Worm (Caenorhabditis elegans) whole organism, L1 larva: ENCODE data around the gene ceh-53.

Experiments used
- C04F5.9 ChIP-seq: sonication (generic microtip); optimal IDR thresholded peaks from 2 replicates; lab custom pipeline; 2016; ENCODE audit warnings: missing genetic modification characterization, missing compliant biosample characterization
- C16A3.4 ChIP-seq: fragments of 150-350 bp; optimal IDR thresholded peaks from 2 replicates; lab custom pipeline; 2014; ENCODE audit warnings: missing biosample characterization, missing genetic modification characterization
- alr-1 ChIP-seq: fragments of 200-800 bp; sonication (Bioruptor generic); optimal IDR thresholded peaks from 2 replicates; lab custom pipeline; 2018; ENCODE audit warnings: borderline replicate concordance, mild to moderate bottlenecking, missing genetic modification characterization, missing compliant biosample characterization
- aly-2 ChIP-seq: fragments of 150-350 bp; optimal IDR thresholded peaks from 2 replicates; lab custom pipeline; 2014; ENCODE audit warnings: missing biosample characterization, missing genetic modification characterization
- blmp-1 ChIP-seq: fragments of 150-350 bp; optimal IDR thresholded peaks from 2 replicates; lab custom pipeline; 2014; ENCODE audit warnings: missing biosample characterization, missing genetic modification characterization
- ceh-63 ChIP-seq: fragments of 200-800 bp; sonication (Bioruptor generic); optimal IDR thresholded peaks from 2 replicates; lab custom pipeline; 2018; ENCODE audit warnings: mild to moderate bottlenecking, missing genetic modification characterization, missing compliant biosample characterization
- ceh-8 ChIP-seq: fragments of 200-800 bp; sonication (Bioruptor generic); optimal IDR thresholded peaks from 2 replicates; lab custom pipeline; 2018; ENCODE audit warnings: mild to moderate bottlenecking, missing genetic modification characterization, moderate library complexity, missing compliant biosample characterization
- ceh-82 ChIP-seq, 3 experiments: fragments of 150-350 bp in 1 of 3; sonication (generic microtip) in 2 of 3; optimal IDR thresholded peaks; 2 replicates each; lab custom pipeline; 2014 to 2017; ENCODE audit warnings: missing biosample characterization in 3 of 3, missing genetic modification characterization in 3 of 3
- ceh-88 ChIP-seq: fragments of 200-800 bp; sonication (Bioruptor generic); IDR thresholded peaks from 2 replicates; pipeline ENCODE4 v1.3.6; 2022; ENCODE audit warnings: missing genetic modification characterization, missing compliant biosample characterization
- ceh-90 ChIP-seq: sonication (generic microtip); optimal IDR thresholded peaks from 2 replicates; lab custom pipeline; 2016; ENCODE audit warnings: missing genetic modification characterization, missing compliant biosample characterization
- dpl-1 ChIP-seq, 3 experiments: fragments of 150-350 bp in 2 of 3; sonication (generic microtip) in 1 of 3; optimal IDR thresholded peaks; 2 replicates each; lab custom pipeline; 2014 to 2017; ENCODE audit warnings: missing biosample characterization in 3 of 3, missing genetic modification characterization in 3 of 3, missing genetic modification reagents in 3 of 3
- dsc-1 ChIP-seq: sonication (generic microtip); optimal IDR thresholded peaks from 2 replicates; lab custom pipeline; 2016; ENCODE audit warnings: mild to moderate bottlenecking, missing genetic modification characterization, missing compliant biosample characterization
- efl-1 ChIP-seq, 4 experiments: fragments of 150-350 bp; optimal IDR thresholded peaks in 3 of 4; peaks in 1 of 4; 1 replicate in 1 of 4; 2 replicates in 3 of 4; lab custom pipeline; 2014; ENCODE audit warnings: missing biosample characterization in 2 of 4, missing genetic modification characterization in 2 of 4, missing genetic modification reagents in 2 of 4
- efl-3 ChIP-seq: fragments of 200-800 bp; sonication (Bioruptor generic); optimal IDR thresholded peaks from 2 replicates; lab custom pipeline; 2018; ENCODE audit warnings: mild to moderate bottlenecking, missing genetic modification characterization, missing compliant biosample characterization
- egl-13 ChIP-seq: sonication (generic microtip); optimal IDR thresholded peaks from 2 replicates; lab custom pipeline; 2016; ENCODE audit warnings: missing genotype, missing genetic modification reagents, missing genetic modification characterization, missing compliant biosample characterization
- elt-2 ChIP-seq: sonication (generic microtip); optimal IDR thresholded peaks from 2 replicates; lab custom pipeline; 2016; ENCODE audit warnings: missing genetic modification characterization, mild to moderate bottlenecking, inconsistent platforms, missing compliant biosample characterization, missing genetic modification reagents
- fkh-4 ChIP-seq: sonication (generic microtip); optimal IDR thresholded peaks from 2 replicates; lab custom pipeline; 2016; ENCODE audit warnings: missing compliant biosample characterization, missing genetic modification characterization, borderline replicate concordance
- fkh-8 ChIP-seq: sonication (generic microtip); optimal IDR thresholded peaks from 2 replicates; lab custom pipeline; 2016; ENCODE audit warnings: mild to moderate bottlenecking, missing genetic modification characterization, missing compliant biosample characterization
- fos-1 ChIP-seq: fragments of 150-350 bp; optimal IDR thresholded peaks from 2 replicates; lab custom pipeline; 2014; ENCODE audit warnings: missing biosample characterization, missing genetic modification characterization
- hlh-17 ChIP-seq: fragments of 200-800 bp; sonication (Bioruptor generic); optimal IDR thresholded peaks from 2 replicates; lab custom pipeline; 2018; ENCODE audit warnings: missing genetic modification characterization, mild to moderate bottlenecking, missing compliant biosample characterization, moderate library complexity, borderline replicate concordance
- irx-1 ChIP-seq: sonication (generic microtip); optimal IDR thresholded peaks from 2 replicates; lab custom pipeline; 2016; ENCODE audit warnings: missing genetic modification characterization, missing compliant biosample characterization
- jun-1 ChIP-seq: fragments of 150-350 bp; optimal IDR thresholded peaks from 2 replicates; lab custom pipeline; 2014; ENCODE audit warnings: missing biosample characterization, missing genetic modification reagents, missing genetic modification characterization
- lin-13 ChIP-seq: fragments of 150-350 bp; optimal IDR thresholded peaks from 2 replicates; lab custom pipeline; 2014; ENCODE audit warnings: missing biosample characterization, missing genetic modification reagents, missing genetic modification characterization
- lin-35 ChIP-seq, 2 experiments: fragments of 150-350 bp; optimal IDR thresholded peaks; 2 replicates each; lab custom pipeline; 2014; ENCODE audit warnings: missing biosample characterization in 2 of 2, missing genetic modification characterization in 2 of 2, missing genetic modification reagents in 2 of 2
- lin-39 ChIP-seq: fragments of 150-350 bp; optimal IDR thresholded peaks from 2 replicates; lab custom pipeline; 2014; ENCODE audit warnings: missing biosample characterization, missing genetic modification reagents, missing genetic modification characterization
- lir-3 ChIP-seq: sonication (generic microtip); optimal IDR thresholded peaks from 2 replicates; lab custom pipeline; 2016; ENCODE audit warnings: mild to moderate bottlenecking, missing genetic modification characterization, moderate library complexity, missing compliant biosample characterization; ENCODE audit not compliant: poor library complexity
- lsy-2 ChIP-seq, 2 experiments: fragments of 150-350 bp; optimal IDR thresholded peaks; 2 replicates each; lab custom pipeline; 2014; ENCODE audit warnings: missing biosample characterization in 2 of 2, missing genetic modification characterization in 2 of 2
- mab-9 ChIP-seq: fragments of 200-800 bp; sonication (Bioruptor generic); IDR thresholded peaks from 2 replicates; pipeline ENCODE4 v1.3.6; 2022; ENCODE audit warnings: missing genetic modification reagents, missing genetic modification characterization, missing compliant biosample characterization
- mdl-1 ChIP-seq, 2 experiments: fragments of 150-350 bp; optimal IDR thresholded peaks; 2 replicates each; lab custom pipeline; 2014 to 2017; ENCODE audit warnings: missing biosample characterization in 2 of 2, missing genetic modification characterization in 2 of 2, inconsistent platforms in 1 of 2
- mef-2 ChIP-seq: fragments of 150-350 bp; optimal IDR thresholded peaks from 2 replicates; lab custom pipeline; 2014; ENCODE audit warnings: missing biosample characterization, missing genetic modification characterization
- nhr-19 ChIP-seq: fragments of 200-800 bp; sonication (Bioruptor generic); conservative IDR thresholded peaks from 2 replicates; pipeline ENCODE4 v1.3.6; 2022; ENCODE audit warnings: missing genetic modification characterization, missing compliant biosample characterization
- nhr-20 ChIP-seq: sonication (generic microtip); optimal IDR thresholded peaks from 2 replicates; lab custom pipeline; 2016; ENCODE audit warnings: mild to moderate bottlenecking, missing genetic modification characterization, missing compliant biosample characterization
- nhr-47 ChIP-seq: sonication (generic microtip); optimal IDR thresholded peaks from 2 replicates; lab custom pipeline; 2016; ENCODE audit warnings: mild to moderate bottlenecking, missing genetic modification characterization, moderate library complexity, missing compliant biosample characterization
- nhr-71 ChIP-seq: sonication (generic microtip); optimal IDR thresholded peaks from 2 replicates; lab custom pipeline; 2016; ENCODE audit warnings: mild to moderate bottlenecking, missing genetic modification characterization, moderate library complexity, missing compliant biosample characterization
- nhr-85 ChIP-seq: sonication (generic microtip); peaks from one replicate; lab custom pipeline; 2016; ENCODE audit warnings: missing genetic modification characterization, inconsistent platforms, missing compliant biosample characterization
- nhr-90 ChIP-seq: sonication (generic microtip); optimal IDR thresholded peaks from 2 replicates; lab custom pipeline; 2016; ENCODE audit warnings: mild to moderate bottlenecking, missing genetic modification characterization, missing compliant biosample characterization; ENCODE audit not compliant: poor library complexity
- pax-3 ChIP-seq: fragments of 200-800 bp; sonication (Bioruptor generic); optimal IDR thresholded peaks from 2 replicates; lab custom pipeline; 2018; ENCODE audit warnings: mild to moderate bottlenecking, missing genetic modification characterization, moderate library complexity, missing compliant biosample characterization
- pqm-1 ChIP-seq: sonication (generic microtip); optimal IDR thresholded peaks from 3 replicates; lab custom pipeline; 2017; ENCODE audit warnings: missing biosample characterization, missing genetic modification characterization
- rnt-1 ChIP-seq: sonication (generic microtip); optimal IDR thresholded peaks from 2 replicates; lab custom pipeline; 2016; ENCODE audit warnings: mild to moderate bottlenecking, missing genetic modification characterization, moderate library complexity, missing compliant biosample characterization
- skn-1 ChIP-seq: fragments of 150-350 bp; optimal IDR thresholded peaks from 2 replicates; lab custom pipeline; 2014; ENCODE audit warnings: missing biosample characterization, missing genetic modification characterization
- snpc-4 ChIP-seq: fragments of 150-350 bp; optimal IDR thresholded peaks from 2 replicates; lab custom pipeline; 2014; ENCODE audit warnings: missing biosample characterization, missing genetic modification characterization
- snu-23 ChIP-seq: sonication (generic microtip); optimal IDR thresholded peaks from 2 replicates; lab custom pipeline; 2016; ENCODE audit warnings: missing genetic modification characterization, missing compliant biosample characterization
- sptf-1 ChIP-seq: fragments of 150-350 bp; optimal IDR thresholded peaks from 2 replicates; lab custom pipeline; 2014; ENCODE audit warnings: missing biosample characterization, missing genetic modification characterization
- swsn-7 ChIP-seq: sonication (generic microtip); optimal IDR thresholded peaks from 2 replicates; lab custom pipeline; 2016; ENCODE audit warnings: missing genetic modification characterization, missing compliant biosample characterization
- tbx-2 ChIP-seq: sonication (generic microtip); optimal IDR thresholded peaks from 2 replicates; lab custom pipeline; 2016; ENCODE audit warnings: missing genetic modification characterization, missing compliant biosample characterization
- unc-130 ChIP-seq: fragments of 150-350 bp; optimal IDR thresholded peaks from 2 replicates; lab custom pipeline; 2017; ENCODE audit warnings: missing biosample characterization, missing genetic modification characterization, inconsistent platforms
- unc-86 ChIP-seq: sonication (generic microtip); optimal IDR thresholded peaks from 2 replicates; lab custom pipeline; 2016; ENCODE audit warnings: missing genetic modification characterization, missing compliant biosample characterization
- unc-98 ChIP-seq: fragments of 200-800 bp; sonication (Bioruptor generic); IDR thresholded peaks from 2 replicates; pipeline ENCODE4 v1.3.6; 2022; ENCODE audit warnings: missing genetic modification characterization, missing compliant biosample characterization
- xbp-1 ChIP-seq: sonication (generic microtip); optimal IDR thresholded peaks from 2 replicates; lab custom pipeline; 2016; ENCODE audit warnings: missing genetic modification characterization, missing compliant biosample characterization
- zip-4 ChIP-seq: fragments of 200-800 bp; sonication (Bioruptor generic); optimal IDR thresholded peaks from 2 replicates; lab custom pipeline; 2018; ENCODE audit warnings: mild to moderate bottlenecking, missing genetic modification characterization, moderate library complexity, missing compliant biosample characterization

The ceh-53 gene

ce11 chrIV:3523419-3523818 is 25.4 kb downstream of the ceh-53 start:
- TF ChIP-seq irx-1 (tag; lab: Kevin White, UChicago) (no peak), alr-1 (no peak), elt-2 (tag; lab: Kevin White, UChicago) (no peak), sptf-1 (tag; lab: Kevin White, UChicago) (no peak), lir-3 (no peak), ceh-88 (no peak), C04F5.9 (no peak), skn-1 (no peak), lsy-2 (tag; optimal IDR thresholded peaks at IDR 0.05; lab: Kevin White, UChicago) (no peak)

ce11 chrIV:3524584-3525020 is 26.6 kb downstream of the ceh-53 start:
- no peak for TF ChIP-seq blmp-1 (tag; lab: Kevin White, UChicago)
- no peak for TF ChIP-seq ceh-90 (tag; lab: Kevin White, UChicago)
- TF ChIP-seq snu-23 (GFP tag; lab: Kevin White, UChicago): peak; percentile 84
- no peak for TF ChIP-seq pax-3 (tag; lab: Kevin White, UChicago)
- peak; percentile 28 to 66 for TF ChIP-seq lin-35 (GFP tag; optimal IDR thresholded peaks at IDR 0.05; lab: Kevin White, UChicago)
- peak; percentile 72 for TF ChIP-seq nhr-90
- no peak for TF ChIP-seq mef-2
- TF ChIP-seq unc-130 (tag; lab: Kevin White, UChicago): peak; percentile 59
- peak; percentile 75 for TF ChIP-seq nhr-71
- no peak for TF ChIP-seq mab-9 (GFP tag; lab: Robert Waterston, UW)
- TF ChIP-seq tbx-2 (tag; lab: Kevin White, UChicago): peak; percentile 64
- peak; percentile 72 for TF ChIP-seq rnt-1 (tag; lab: Kevin White, UChicago)
- TF ChIP-seq fkh-8 (tag; lab: Kevin White, UChicago): peak; percentile 64
- TF ChIP-seq skn-1: peak; percentile 0
- peak; percentile 71 for TF ChIP-seq nhr-19
- TF ChIP-seq ceh-8 (GFP tag; lab: Kevin White, UChicago): peak; percentile 41
- peak; percentile 66 for TF ChIP-seq swsn-7 (tag; lab: Kevin White, UChicago)
- peak in 1 of 2 experiments; percentile 54 for TF ChIP-seq mdl-1 (tag; optimal IDR thresholded peaks at IDR 0.05; lab: Kevin White, UChicago)
- TF ChIP-seq lin-13: peak; percentile 16
- TF ChIP-seq nhr-47 (tag; lab: Kevin White, UChicago): peak; percentile 81
- TF ChIP-seq nhr-20: peak; percentile 61
- TF ChIP-seq C16A3.4 (tag; lab: Kevin White, UChicago): peak; percentile 33
- TF ChIP-seq hlh-17 (GFP tag; lab: Kevin White, UChicago): no peak
- peak; percentile 30 for TF ChIP-seq irx-1 (tag; lab: Kevin White, UChicago)
- TF ChIP-seq nhr-85 (tag; lab: Kevin White, UChicago): peak; percentile 53
- TF ChIP-seq unc-98 (GFP tag; lab: Robert Waterston, UW): no peak; the same call in 1 of the 2 replicates
- TF ChIP-seq jun-1 (tag; lab: Kevin White, UChicago): peak; percentile 23
- peak; percentile 50 for TF ChIP-seq dsc-1 (tag; lab: Kevin White, UChicago)
- no peak for TF ChIP-seq pqm-1 (tag; lab: Kevin White, UChicago)
- TF ChIP-seq lsy-2 (tag; optimal IDR thresholded peaks at IDR 0.05; lab: Kevin White, UChicago): peak; percentile 39 to 66
- TF ChIP-seq unc-86 (tag; lab: Kevin White, UChicago): peak; percentile 14
- TF ChIP-seq ceh-82 (tag; optimal IDR thresholded peaks at IDR 0.05; lab: Kevin White, UChicago): peak in 2 of 3 experiments; percentile 30 to 44
- TF ChIP-seq ceh-63 (GFP tag; lab: Kevin White, UChicago): no peak
- peak; percentile 27 for TF ChIP-seq zip-4 (GFP tag; lab: Kevin White, UChicago)
- TF ChIP-seq aly-2 (tag; lab: Kevin White, UChicago): peak; percentile 53
- TF ChIP-seq fkh-4: no peak
- no peak for TF ChIP-seq lin-39 (tag; lab: Kevin White, UChicago)
- peak; percentile 38 for TF ChIP-seq xbp-1
- TF ChIP-seq dpl-1 (GFP tag; optimal IDR thresholded peaks at IDR 0.05; lab: Kevin White, UChicago): peak; percentile 4 to 16 (median 13)
- TF ChIP-seq snpc-4: peak; percentile 35
- TF ChIP-seq fos-1: peak; percentile 13
- TF ChIP-seq egl-13 (tag; lab: Kevin White, UChicago): no peak
- peak; percentile 25 for TF ChIP-seq efl-3 (GFP tag; lab: Kevin White, UChicago)
- TF ChIP-seq efl-1 (optimal IDR thresholded peaks at IDR 0.05; lab: Kevin White, UChicago): peak; percentile 32 to 49
- peak; percentile 37 to 92 for TF ChIP-seq efl-1 (GFP tag; optimal IDR thresholded peaks at IDR 0.05 in 1 of 2; lab: Kevin White, UChicago)
